Fruit fly (Drosophila melanogaster) whole organism, embryonic: ENCODE data around the gene Osi17.

ENCODE experiments used
- Adf1 ChIP-seq: fragments of 200-800 bp; sonication (Bioruptor generic); IDR thresholded peaks from 2 replicates; pipeline ENCODE4 v1.3.6; 2022; ENCODE audit warnings: missing biosample characterization, missing genetic modification characterization
- Atf6 ChIP-seq: fragments of 200-800 bp; sonication (Bioruptor generic); IDR thresholded peaks from 2 replicates; pipeline ENCODE4 v1.3.6; 2022; ENCODE audit warnings: missing biosample characterization, missing genetic modification characterization
- CG11085 ChIP-seq: fragments of 200-800 bp; sonication (Bioruptor generic); IDR thresholded peaks from 2 replicates; pipeline ENCODE4 v1.3.6; 2022; ENCODE audit warnings: missing biosample characterization, missing genetic modification characterization
- CG11695 ChIP-seq: fragments of 200-800 bp; sonication (Bioruptor generic); IDR thresholded peaks from 3 replicates; pipeline ENCODE4 v1.3.6; 2022; ENCODE audit warnings: missing biosample characterization, missing genetic modification characterization
- CG14667 ChIP-seq: fragments of 200-800 bp; sonication (Bioruptor generic); IDR thresholded peaks from 2 replicates; pipeline ENCODE4 v1.3.6; 2022; ENCODE audit warnings: missing biosample characterization, missing genetic modification characterization
- CG16815 ChIP-seq: fragments of 200-800 bp; sonication (Bioruptor generic); optimal IDR thresholded peaks from 3 replicates; lab custom pipeline; 2017; ENCODE audit warnings: missing biosample characterization, mild to moderate bottlenecking, missing genetic modification characterization
- CG1792 ChIP-seq: fragments of 200-800 bp; sonication (Bioruptor generic); optimal IDR thresholded peaks from 2 replicates; lab custom pipeline; 2016; ENCODE audit warnings: missing biosample characterization, missing genetic modification characterization
- CG18011 ChIP-seq: fragments of 200-800 bp; sonication (Bioruptor generic); optimal IDR thresholded peaks from 2 replicates; lab custom pipeline; 2017; ENCODE audit warnings: missing biosample characterization, missing genetic modification characterization, mild to moderate bottlenecking, moderate library complexity, missing genotype
- CG18764 ChIP-seq: fragments of 200-800 bp; sonication (Bioruptor generic); optimal IDR thresholded peaks from 3 replicates; lab custom pipeline; 2016; ENCODE audit warnings: missing biosample characterization, missing genetic modification characterization
- CG2199 ChIP-seq: fragments of 200-800 bp; sonication (Bioruptor generic); IDR thresholded peaks from 3 replicates; pipeline ENCODE4 v1.3.6; 2022; ENCODE audit warnings: missing biosample characterization, missing genetic modification characterization
- CG33213 ChIP-seq: fragments of 200-800 bp; sonication (Bioruptor generic); optimal IDR thresholded peaks from 3 replicates; lab custom pipeline; 2016; ENCODE audit warnings: missing biosample characterization, missing genetic modification characterization
- CG34376 ChIP-seq: fragments of 200-800 bp; sonication (Bioruptor generic); optimal IDR thresholded peaks from 2 replicates; lab custom pipeline; 2018; ENCODE audit warnings: missing biosample characterization, mild to moderate bottlenecking, missing genetic modification characterization
- CG4424 ChIP-seq: fragments of 200-800 bp; sonication (Bioruptor generic); optimal IDR thresholded peaks from 3 replicates; lab custom pipeline; 2016; ENCODE audit warnings: missing biosample characterization, missing genetic modification characterization
- CG6791 ChIP-seq: fragments of 200-800 bp; sonication (Bioruptor generic); IDR thresholded peaks from 3 replicates; pipeline ENCODE4 v1.3.6; 2022; ENCODE audit warnings: missing biosample characterization, missing genetic modification characterization; ENCODE audit not compliant: partially characterized antibody
- CG8388 ChIP-seq: fragments of 200-800 bp; sonication (Bioruptor generic); optimal IDR thresholded peaks from 2 replicates; lab custom pipeline; 2019; ENCODE audit warnings: missing biosample characterization, mild to moderate bottlenecking, missing genetic modification characterization, moderate library complexity
- CTCF ChIP-seq: fragments of 200-800 bp; sonication (Bioruptor generic); optimal IDR thresholded peaks from 2 replicates; lab custom pipeline; 2017; ENCODE audit warnings: missing biosample characterization, mild to moderate bottlenecking, missing genetic modification characterization, moderate library complexity
- Chrac-16 ChIP-seq: fragments of 200-800 bp; sonication (Bioruptor generic); optimal IDR thresholded peaks from 3 replicates; lab custom pipeline; 2016; ENCODE audit warnings: missing biosample characterization, missing genetic modification characterization
- HLH3B ChIP-seq: fragments of 200-800 bp; sonication (Bioruptor generic); IDR thresholded peaks from 2 replicates; pipeline ENCODE4 v1.3.6; 2022; ENCODE audit warnings: missing biosample characterization, missing genetic modification characterization
- Lhr ChIP-seq: fragments of 200-800 bp; sonication (Bioruptor generic); optimal IDR thresholded peaks from 3 replicates; lab custom pipeline; 2017; ENCODE audit warnings: mild to moderate bottlenecking, missing biosample characterization, missing genetic modification reagents, missing genetic modification characterization
- Mad ChIP-seq: fragments of 200-800 bp; sonication (Bioruptor generic); optimal IDR thresholded peaks from 2 replicates; lab custom pipeline; 2016; ENCODE audit warnings: missing biosample characterization, missing genetic modification characterization
- Meics ChIP-seq: fragments of 200-800 bp; sonication (Bioruptor generic); optimal IDR thresholded peaks from 2 replicates; lab custom pipeline; 2017; ENCODE audit warnings: missing biosample characterization, mild to moderate bottlenecking, missing genetic modification characterization
- Myb ChIP-seq: fragments of 200-800 bp; sonication (Bioruptor generic); optimal IDR thresholded peaks from 2 replicates; lab custom pipeline; 2016; ENCODE audit warnings: missing biosample characterization, missing genetic modification characterization
- Rfx ChIP-seq: fragments of 200-800 bp; sonication (Bioruptor generic); IDR thresholded peaks from 2 replicates; pipeline ENCODE4 v1.3.6; 2022; ENCODE audit warnings: missing biosample characterization, missing genetic modification characterization
- Six4 ChIP-seq: fragments of 200-800 bp; sonication (Bioruptor generic); optimal IDR thresholded peaks from 2 replicates; lab custom pipeline; 2016; ENCODE audit warnings: missing biosample characterization, missing genetic modification characterization
- YL-1 ChIP-seq: fragments of 200-800 bp; sonication (Bioruptor generic); optimal IDR thresholded peaks from 3 replicates; lab custom pipeline; 2017; ENCODE audit warnings: missing biosample characterization, mild to moderate bottlenecking, missing genetic modification characterization
- ap ChIP-seq: fragments of 200-800 bp; sonication (Bioruptor generic); IDR thresholded peaks from 2 replicates; pipeline ENCODE4 v1.3.6; 2022; ENCODE audit warnings: missing biosample characterization, missing genetic modification characterization
- bbx ChIP-seq: fragments of 200-800 bp; sonication (Bioruptor generic); IDR thresholded peaks from 2 replicates; pipeline ENCODE4 v1.3.6; 2022; ENCODE audit warnings: missing biosample characterization, missing genetic modification characterization; ENCODE audit not compliant: partially characterized antibody
- bcd ChIP-seq: fragments of 200-800 bp; sonication (Bioruptor generic); optimal IDR thresholded peaks from 2 replicates; lab custom pipeline; 2017; ENCODE audit warnings: missing biosample characterization, mild to moderate bottlenecking, missing genetic modification characterization
- br ChIP-seq: fragments of >200 bp; optimal IDR thresholded peaks from 2 replicates; lab custom pipeline; 2017
- chm ChIP-seq: fragments of 200-800 bp; sonication (Bioruptor generic); IDR thresholded peaks from 2 replicates; pipeline ENCODE4 v1.3.6; 2022; ENCODE audit warnings: missing biosample characterization, missing genetic modification characterization
- cwo ChIP-seq: fragments of 200-800 bp; sonication (Bioruptor generic); optimal IDR thresholded peaks from 3 replicates; lab custom pipeline; 2017; ENCODE audit warnings: missing biosample characterization, missing genetic modification characterization, mild to moderate bottlenecking, moderate library complexity, missing genetic modification reagents
- dan ChIP-seq: fragments of 200-800 bp; sonication (Bioruptor generic); IDR thresholded peaks from 2 replicates; pipeline ENCODE4 v1.3.6; 2022; ENCODE audit warnings: missing biosample characterization, missing genetic modification characterization
- gce ChIP-seq: fragments of 200-800 bp; sonication (Bioruptor generic); IDR thresholded peaks from 3 replicates; pipeline ENCODE4 v1.3.6; 2022; ENCODE audit warnings: missing biosample characterization, missing genetic modification characterization
- gro ChIP-seq: fragments of 200-800 bp; sonication (Bioruptor generic); optimal IDR thresholded peaks from 2 replicates; lab custom pipeline; 2016; ENCODE audit warnings: missing biosample characterization, missing genetic modification characterization
- h ChIP-seq: fragments of >200 bp; optimal IDR thresholded peaks from 2 replicates; lab custom pipeline; 2017
- klu ChIP-seq: fragments of 200-800 bp; sonication (Bioruptor generic); IDR thresholded peaks from 2 replicates; pipeline ENCODE4 v1.3.6; 2022; ENCODE audit warnings: missing biosample characterization, missing genetic modification characterization
- lbe ChIP-seq: fragments of 200-800 bp; sonication (Bioruptor generic); optimal IDR thresholded peaks from 2 replicates; lab custom pipeline; 2016; ENCODE audit warnings: missing biosample characterization, mild to moderate bottlenecking, missing genetic modification characterization
- lov ChIP-seq, 2 experiments: fragments of 200-800 bp in 1 of 2; fragments of >200 bp in 1 of 2; sonication (Bioruptor generic) in 1 of 2; IDR thresholded peaks in 1 of 2; optimal IDR thresholded peaks in 1 of 2; 2 replicates in 1 of 2; 3 replicates in 1 of 2; pipeline versions ENCODE4 v1.3.6 to Lab custom; 2017 to 2022; ENCODE audit warnings: missing biosample characterization in 1 of 2, missing genetic modification characterization in 1 of 2
- phol ChIP-seq: fragments of 200-800 bp; sonication (Bioruptor generic); optimal IDR thresholded peaks from 3 replicates; lab custom pipeline; 2018; ENCODE audit warnings: missing biosample characterization, mild to moderate bottlenecking, missing genetic modification characterization, moderate library complexity
- pnt ChIP-seq: fragments of 200-800 bp; sonication (Bioruptor generic); optimal IDR thresholded peaks from 3 replicates; lab custom pipeline; 2016; ENCODE audit warnings: missing biosample characterization, missing genetic modification characterization
- prd ChIP-seq, 3 experiments: fragments of >200 bp in 2 of 3; fragments of 200-800 bp in 1 of 3; sonication (Bioruptor generic) in 1 of 3; optimal IDR thresholded peaks in 2 of 3; IDR thresholded peaks in 1 of 3; 2 replicates in 2 of 3; 3 replicates in 1 of 3; pipeline versions ENCODE4 v1.3.6 to Lab custom; 2017 to 2022; ENCODE audit warnings: missing biosample characterization in 1 of 3, missing genetic modification characterization in 1 of 3
- sd ChIP-seq: fragments of 200-800 bp; sonication (Bioruptor generic); optimal IDR thresholded peaks from 3 replicates; lab custom pipeline; 2018; ENCODE audit warnings: missing biosample characterization, mild to moderate bottlenecking, missing genetic modification characterization, moderate library complexity
- slp2 ChIP-seq: fragments of 200-800 bp; sonication (Bioruptor generic); optimal IDR thresholded peaks from 2 replicates; lab custom pipeline; 2016; ENCODE audit warnings: missing biosample characterization, missing genetic modification characterization
- sqz ChIP-seq: fragments of 200-800 bp; sonication (Bioruptor generic); optimal IDR thresholded peaks from 3 replicates; lab custom pipeline; 2018; ENCODE audit warnings: missing biosample characterization, mild to moderate bottlenecking, missing genetic modification characterization
- stwl ChIP-seq: fragments of 200-800 bp; sonication (Bioruptor generic); optimal IDR thresholded peaks from 3 replicates; lab custom pipeline; 2018; ENCODE audit warnings: missing biosample characterization, mild to moderate bottlenecking, missing genetic modification characterization, moderate library complexity
- sug ChIP-seq: fragments of 200-800 bp; optimal IDR thresholded peaks from 2 replicates; lab custom pipeline; 2019; ENCODE audit warnings: missing biosample characterization, mild to moderate bottlenecking, missing genetic modification characterization, moderate library complexity
- tgo ChIP-seq: fragments of 200-800 bp; sonication (Bioruptor generic); IDR thresholded peaks from 3 replicates; pipeline ENCODE4 v1.3.6; 2022; ENCODE audit warnings: missing biosample characterization, missing genetic modification characterization
- tll ChIP-seq, 2 experiments: fragments of 200-800 bp in 1 of 2; fragments of >200 bp in 1 of 2; sonication (Bioruptor generic) in 1 of 2; optimal IDR thresholded peaks; 2 replicates each; lab custom pipeline; 2017 to 2019; ENCODE audit warnings: missing biosample characterization in 2 of 2, missing genetic modification characterization in 2 of 2, mild to moderate bottlenecking in 1 of 2, moderate library complexity in 1 of 2
- ttk ChIP-seq: fragments of 200-800 bp; sonication (Bioruptor generic); IDR thresholded peaks from 2 replicates; pipeline ENCODE4 v2.1.2; 2022; ENCODE audit warnings: missing biosample characterization, missing genetic modification characterization
- z ChIP-seq: fragments of 200-800 bp; sonication (Bioruptor generic); IDR thresholded peaks from 3 replicates; pipeline ENCODE4 v1.3.6; 2022; ENCODE audit warnings: missing biosample characterization, missing genetic modification characterization

Gene Osi17

dm6 chr3R:6373512-6374306 is 62.1 kb downstream of the Osi17 start (continued):
- TF ChIP-seq h (no peak), Atf6 (GFP tag; lab: Robert Waterston, UW) (peak; percentile 76), CG1792 (GFP tag; lab: Kevin White, UChicago) (no peak), CG8388 (GFP tag; lab: Kevin White, UChicago) (peak; percentile 3), ap (GFP tag; lab: Robert Waterston, UW) (no peak), CG18011 (GFP tag; lab: Kevin White, UChicago) (peak; percentile 6), bcd (GFP tag; lab: Kevin White, UChicago) (no peak), gro (GFP tag; lab: Kevin White, UChicago) (peak; percentile 62), CG11695 (GFP tag; lab: Robert Waterston, UW) (0 out of 3 replicates have a peak, but pooled peaks have one; percentile 28), prd (optimal IDR thresholded peaks at IDR 0.05; lab: Kevin White, UChicago) (no peak), prd (GFP tag; IDR thresholded peaks at IDR 0.05; lab: Robert Waterston, UW) (peak; percentile 24; the same call in 1 of the 3 replicates), CG11085 (GFP tag; lab: Robert Waterston, UW) (0 out of 2 replicates have a peak, but pooled peaks have one; percentile 43), Six4 (GFP tag; lab: Kevin White, UChicago) (peak; percentile 15), Rfx (GFP tag; lab: Robert Waterston, UW) (peak; percentile 77), CG18764 (GFP tag; lab: Kevin White, UChicago) (peak; percentile 46), stwl (tag; lab: Kevin White, UChicago) (peak; percentile 22), CG16815 (GFP tag; lab: Kevin White, UChicago) (no peak), pnt (GFP tag; lab: Kevin White, UChicago) (no peak), gce (GFP tag; lab: Robert Waterston, UW) (0 out of 3 replicates have a peak, but pooled peaks have one; percentile 30), Mad (GFP tag; lab: Kevin White, UChicago) (peak; percentile 2), phol (peak; percentile 22), CG6791 (GFP tag; lab: Robert Waterston, UW) (no peak), tgo (GFP tag; lab: Robert Waterston, UW) (peak; percentile 34; the same call in 1 of the 3 replicates), chm (GFP tag; lab: Robert Waterston, UW) (no peak), sd (tag; lab: Kevin White, UChicago) (no peak), z (GFP tag; lab: Robert Waterston, UW) (no peak), CG4424 (GFP tag; lab: Kevin White, UChicago) (no peak), sug (tag; lab: Kevin White, UChicago) (peak; percentile 51), YL-1 (GFP tag; lab: Kevin White, UChicago) (no peak), CG33213 (GFP tag; lab: Kevin White, UChicago) (peak; percentile 32), br (lab: Kevin White, UChicago) (no peak), klu (GFP tag; lab: Robert Waterston, UW) (no peak), tll (GFP tag; optimal IDR thresholded peaks at IDR 0.05; lab: Kevin White, UChicago) (no peak), Meics (peak; percentile 96), bbx (GFP tag; lab: Robert Waterston, UW) (0 out of 2 replicates have a peak, but pooled peaks have one; percentile 9), sqz (GFP tag; lab: Kevin White, UChicago) (no peak), CTCF (GFP tag; lab: Kevin White, UChicago) (no peak), cwo (GFP tag; lab: Kevin White, UChicago) (peak; percentile 25), lov (optimal IDR thresholded peaks at IDR 0.05; lab: Kevin White, UChicago) (no peak), lov (GFP tag; IDR thresholded peaks at IDR 0.05; lab: Robert Waterston, UW) (no peak), CG34376 (peak; percentile 67), dan (GFP tag; lab: Robert Waterston, UW) (no peak), Chrac-16 (GFP tag; lab: Kevin White, UChicago) (peak; percentile 1), slp2 (no peak), Myb (peak; percentile 10), Adf1 (GFP tag; lab: Robert Waterston, UW) (peak; percentile 43), Lhr (GFP tag; lab: Kevin White, UChicago) (no peak), HLH3B (GFP tag; lab: Robert Waterston, UW) (no peak; the same call in 1 of the 2 replicates), CG14667 (GFP tag; lab: Robert Waterston, UW) (no peak), CG2199 (GFP tag; lab: Robert Waterston, UW) (no peak), ttk (GFP tag; lab: Robert Waterston, UW) (no peak), lbe (GFP tag; lab: Kevin White, UChicago) (peak; percentile 49)
